Fruit fly (Drosophila melanogaster) whole organism, embryonic: ENCODE data around the gene CG14207.

Experiments used
- Atf-2 ChIP-seq: fragments of 200-800 bp; sonication (Bioruptor generic); optimal IDR thresholded peaks from 2 replicates; lab custom pipeline; 2016; ENCODE audit warnings: missing biosample characterization, missing genetic modification characterization
- B-H1 ChIP-seq: fragments of 200-800 bp; sonication (Bioruptor generic); IDR thresholded peaks from 3 replicates; pipeline ENCODE4 v1.3.6; 2022; ENCODE audit warnings: missing biosample characterization, missing genetic modification characterization
- CG11247 ChIP-seq: fragments of 200-800 bp; sonication (Bioruptor generic); IDR thresholded peaks from 2 replicates; pipeline ENCODE4 v1.3.6; 2022; ENCODE audit warnings: missing biosample characterization, missing genetic modification characterization
- CG12071 ChIP-seq: fragments of 200-800 bp; sonication (Bioruptor generic); optimal IDR thresholded peaks from 3 replicates; lab custom pipeline; 2018; ENCODE audit warnings: missing biosample characterization, mild to moderate bottlenecking, missing genetic modification characterization
- CG13894 ChIP-seq: fragments of 200-800 bp; sonication (Bioruptor generic); optimal IDR thresholded peaks from 3 replicates; lab custom pipeline; 2018; ENCODE audit warnings: missing biosample characterization, mild to moderate bottlenecking, missing genetic modification characterization, moderate library complexity
- CG1832 ChIP-seq: fragments of 200-800 bp; sonication (Bioruptor generic); optimal IDR thresholded peaks from 2 replicates; lab custom pipeline; 2017; ENCODE audit warnings: missing biosample characterization, mild to moderate bottlenecking, missing genetic modification characterization, inconsistent platforms
- CG18476 ChIP-seq: fragments of 200-800 bp; sonication (Bioruptor generic); optimal IDR thresholded peaks from 2 replicates; lab custom pipeline; 2016; ENCODE audit warnings: missing biosample characterization, mild to moderate bottlenecking, missing genetic modification characterization
- CG2678 ChIP-seq: fragments of 200-800 bp; sonication (Bioruptor generic); optimal IDR thresholded peaks from 3 replicates; lab custom pipeline; 2019; ENCODE audit warnings: missing biosample characterization, mild to moderate bottlenecking, missing genetic modification characterization, moderate library complexity
- CG2875 ChIP-seq: fragments of 200-800 bp; sonication (Bioruptor generic); optimal IDR thresholded peaks from 2 replicates; lab custom pipeline; 2017; ENCODE audit warnings: missing biosample characterization, mild to moderate bottlenecking, missing genetic modification characterization, missing genetic modification reagents
- CG2889 ChIP-seq: fragments of 200-800 bp; sonication (Bioruptor generic); IDR thresholded peaks from 3 replicates; pipeline ENCODE4 v1.3.6; 2022; ENCODE audit warnings: missing biosample characterization, missing genetic modification characterization
- CG3407 ChIP-seq: fragments of 200-800 bp; sonication (Bioruptor generic); optimal IDR thresholded peaks from 2 replicates; lab custom pipeline; 2018; ENCODE audit warnings: missing biosample characterization, mild to moderate bottlenecking, missing genetic modification characterization
- CG34376 ChIP-seq: fragments of 200-800 bp; sonication (Bioruptor generic); optimal IDR thresholded peaks from 2 replicates; lab custom pipeline; 2018; ENCODE audit warnings: missing biosample characterization, mild to moderate bottlenecking, missing genetic modification characterization
- CG4820 ChIP-seq: fragments of 200-800 bp; sonication (Bioruptor generic); optimal IDR thresholded peaks from 3 replicates; lab custom pipeline; 2016; ENCODE audit warnings: missing biosample characterization, missing genetic modification characterization
- CG5245 ChIP-seq: fragments of 200-800 bp; sonication (Bioruptor generic); optimal IDR thresholded peaks from 3 replicates; lab custom pipeline; 2016; ENCODE audit warnings: missing biosample characterization, missing genetic modification characterization
- CG9727 ChIP-seq: fragments of 200-800 bp; sonication (Bioruptor generic); optimal IDR thresholded peaks from 3 replicates; lab custom pipeline; 2017; ENCODE audit warnings: missing biosample characterization, mild to moderate bottlenecking, missing genetic modification characterization
- CG9797 ChIP-seq: fragments of 200-800 bp; sonication (Bioruptor generic); optimal IDR thresholded peaks from 3 replicates; lab custom pipeline; 2018; ENCODE audit warnings: missing biosample characterization, mild to moderate bottlenecking, missing genetic modification characterization
- Dip3 ChIP-seq: fragments of 200-800 bp; sonication (Bioruptor generic); optimal IDR thresholded peaks from 3 replicates; lab custom pipeline; 2016; ENCODE audit warnings: missing biosample characterization, missing genetic modification characterization
- Ets97D ChIP-seq: fragments of 200-800 bp; sonication (Bioruptor generic); optimal IDR thresholded peaks from 3 replicates; lab custom pipeline; 2016; ENCODE audit warnings: missing biosample characterization, missing genetic modification characterization
- Gug ChIP-seq: fragments of 200-800 bp; sonication (Bioruptor generic); IDR thresholded peaks from 4 replicates; pipeline ENCODE4 v1.3.6; 2022; ENCODE audit warnings: missing biosample characterization, missing genetic modification characterization
- Hand ChIP-seq: fragments of 200-800 bp; sonication (Bioruptor generic); optimal IDR thresholded peaks from 2 replicates; lab custom pipeline; 2017; ENCODE audit warnings: mild to moderate bottlenecking, missing biosample characterization, missing genetic modification reagents, missing genetic modification characterization
- Hey ChIP-seq: fragments of 200-800 bp; sonication (Bioruptor generic); optimal IDR thresholded peaks from 3 replicates; lab custom pipeline; 2018; ENCODE audit warnings: missing biosample characterization, mild to moderate bottlenecking, missing genetic modification characterization
- HmgZ ChIP-seq: fragments of 200-800 bp; sonication (Bioruptor generic); optimal IDR thresholded peaks from 2 replicates; lab custom pipeline; 2018; ENCODE audit warnings: missing biosample characterization, mild to moderate bottlenecking, missing genetic modification characterization
- Kr ChIP-seq: fragments of 200-800 bp; sonication (Bioruptor generic); optimal IDR thresholded peaks from 2 replicates; lab custom pipeline; 2017; ENCODE audit warnings: missing biosample characterization, mild to moderate bottlenecking, missing genetic modification characterization
- MBD-R2 ChIP-seq: fragments of 200-800 bp; sonication (Bioruptor generic); IDR thresholded peaks from 2 replicates; pipeline ENCODE4 v1.3.6; 2022; ENCODE audit warnings: missing biosample characterization, missing genetic modification characterization
- Nf-YA ChIP-seq: fragments of 200-800 bp; sonication (Bioruptor generic); IDR thresholded peaks from 2 replicates; pipeline ENCODE4 v1.3.6; 2022; ENCODE audit warnings: missing biosample characterization, missing genetic modification characterization
- Sin3A ChIP-seq: fragments of >200 bp; optimal IDR thresholded peaks from 2 replicates; lab custom pipeline; 2018
- Sox102F ChIP-seq: fragments of 200-800 bp; sonication (Bioruptor generic); optimal IDR thresholded peaks from 2 replicates; lab custom pipeline; 2018; ENCODE audit warnings: missing biosample characterization, mild to moderate bottlenecking, missing genetic modification characterization, moderate library complexity
- Ssrp ChIP-seq: fragments of 200-800 bp; sonication (Bioruptor generic); optimal IDR thresholded peaks from 2 replicates; lab custom pipeline; 2018; ENCODE audit warnings: missing biosample characterization, mild to moderate bottlenecking, missing genetic modification characterization, moderate library complexity
- Trl ChIP-seq, 3 experiments: fragments of >200 bp in 2 of 3; fragments of 200-800 bp in 1 of 3; sonication (Bioruptor generic) in 1 of 3; optimal IDR thresholded peaks; 2 replicates in 1 of 3; 3 replicates in 2 of 3; lab custom pipeline; 2016 to 2017; ENCODE audit warnings: missing biosample characterization in 1 of 3, missing genetic modification characterization in 1 of 3
- ase ChIP-seq: fragments of 200-800 bp; sonication (Bioruptor generic); IDR thresholded peaks from 3 replicates; pipeline ENCODE4 v1.3.6; 2022; ENCODE audit warnings: missing biosample characterization, missing genetic modification characterization
- br ChIP-seq: fragments of >200 bp; optimal IDR thresholded peaks from 2 replicates; lab custom pipeline; 2017
- bsh ChIP-seq, 2 experiments: fragments of 200-800 bp; sonication (Bioruptor generic); optimal IDR thresholded peaks; 2 replicates each; lab custom pipeline; 2017 to 2018; ENCODE audit warnings: mild to moderate bottlenecking in 2 of 2, missing biosample characterization in 2 of 2, missing genetic modification characterization in 2 of 2, moderate library complexity in 1 of 2
- btn ChIP-seq: fragments of 200-800 bp; sonication (Bioruptor generic); optimal IDR thresholded peaks from 2 replicates; lab custom pipeline; 2016; ENCODE audit warnings: missing biosample characterization, missing genetic modification characterization
- chif ChIP-seq, 2 experiments: fragments of 200-800 bp; sonication (Bioruptor generic); optimal IDR thresholded peaks; 3 replicates each; lab custom pipeline; 2016; ENCODE audit warnings: missing biosample characterization in 2 of 2, missing genetic modification characterization in 2 of 2
- chinmo ChIP-seq: fragments of 200-800 bp; sonication (Bioruptor generic); IDR thresholded peaks from 4 replicates; pipeline ENCODE4 v1.3.6; 2022; ENCODE audit warnings: missing biosample characterization, missing genetic modification characterization; ENCODE audit not compliant: partially characterized antibody
- fru ChIP-seq: fragments of >200 bp; optimal IDR thresholded peaks from 2 replicates; lab custom pipeline; 2017
- her ChIP-seq: fragments of 200-800 bp; sonication (Bioruptor generic); optimal IDR thresholded peaks from 2 replicates; lab custom pipeline; 2016; ENCODE audit warnings: missing biosample characterization, missing genetic modification characterization
- jing ChIP-seq: fragments of 200-800 bp; sonication (Bioruptor generic); optimal IDR thresholded peaks from 2 replicates; lab custom pipeline; 2018; ENCODE audit warnings: missing biosample characterization, mild to moderate bottlenecking, missing genetic modification characterization
- knrl ChIP-seq: fragments of 200-800 bp; sonication (Bioruptor generic); IDR thresholded peaks from 3 replicates; pipeline ENCODE4 v1.3.6; 2022; ENCODE audit warnings: missing biosample characterization, missing genetic modification characterization; ENCODE audit not compliant: partially characterized antibody
- mam ChIP-seq: fragments of 200-800 bp; sonication (Bioruptor generic); optimal IDR thresholded peaks from 3 replicates; lab custom pipeline; 2016; ENCODE audit warnings: missing biosample characterization, missing genetic modification characterization
- oc ChIP-seq: fragments of 200-800 bp; sonication (Bioruptor generic); optimal IDR thresholded peaks from 2 replicates; lab custom pipeline; 2018; ENCODE audit warnings: missing biosample characterization, mild to moderate bottlenecking, missing genetic modification characterization, moderate library complexity
- psq ChIP-seq: fragments of 200-800 bp; sonication (Bioruptor generic); optimal IDR thresholded peaks from 2 replicates; lab custom pipeline; 2017; ENCODE audit warnings: missing biosample characterization, missing genetic modification characterization
- ranshi ChIP-seq: fragments of 200-800 bp; sonication (Bioruptor generic); IDR thresholded peaks from 2 replicates; pipeline ENCODE4 v1.3.6; 2022; ENCODE audit warnings: missing biosample characterization, missing genetic modification characterization
- repo ChIP-seq: fragments of 200-800 bp; sonication (Bioruptor generic); optimal IDR thresholded peaks from 2 replicates; lab custom pipeline; 2016; ENCODE audit warnings: missing biosample characterization, missing genetic modification characterization
- sens ChIP-seq: fragments of 200-800 bp; sonication (Bioruptor generic); peaks from one replicate; lab custom pipeline; 2016; ENCODE audit warnings: missing biosample characterization, missing genetic modification characterization
- slbo ChIP-seq: fragments of 200-800 bp; sonication (Bioruptor generic); IDR thresholded peaks from 2 replicates; pipeline ENCODE4 v1.3.6; 2022; ENCODE audit warnings: missing biosample characterization, missing genetic modification characterization
- twi ChIP-seq: fragments of 200-800 bp; optimal IDR thresholded peaks from 2 replicates; lab custom pipeline; 2019; ENCODE audit warnings: missing biosample characterization, mild to moderate bottlenecking, missing genetic modification characterization, moderate library complexity
- unpg ChIP-seq: fragments of 200-800 bp; sonication (Bioruptor generic); optimal IDR thresholded peaks from 3 replicates; lab custom pipeline; 2018; ENCODE audit warnings: missing biosample characterization, mild to moderate bottlenecking, missing genetic modification characterization, moderate library complexity
- vnd ChIP-seq: fragments of 200-800 bp; sonication (Bioruptor generic); IDR thresholded peaks from 3 replicates; pipeline ENCODE4 v1.3.6; 2022; ENCODE audit warnings: missing biosample characterization, missing genetic modification characterization; ENCODE audit not compliant: partially characterized antibody
- wdn ChIP-seq: fragments of 200-800 bp; sonication (Bioruptor generic); IDR thresholded peaks from 2 replicates; pipeline ENCODE4 v1.3.6; 2022; ENCODE audit warnings: missing biosample characterization, missing genetic modification characterization
- wek ChIP-seq: fragments of 200-800 bp; sonication (Bioruptor generic); optimal IDR thresholded peaks from 3 replicates; lab custom pipeline; 2018; ENCODE audit warnings: missing biosample characterization, mild to moderate bottlenecking, missing genetic modification characterization, moderate library complexity

The CG14207 gene

dm6 chrX:19579648-19580301 is 25.2 kb upstream of the CG14207 start, which contains the start of gene Tao (continued):
- TF ChIP-seq bsh (GFP tag; optimal IDR thresholded peaks at IDR 0.05; lab: Kevin White, UChicago) (no peak), Sox102F (no peak), her (GFP tag; lab: Kevin White, UChicago) (no peak), Trl (optimal IDR thresholded peaks at IDR 0.05; lab: Kevin White, UChicago) (no peak), Trl (GFP tag; optimal IDR thresholded peaks at IDR 0.05; lab: Kevin White, UChicago) (no peak), Ssrp (tag; lab: Kevin White, UChicago) (no peak), fru (lab: Kevin White, UChicago) (no peak), CG1832 (GFP tag; lab: Kevin White, UChicago) (no peak), oc (tag; lab: Kevin White, UChicago) (no peak), CG9727 (GFP tag; lab: Kevin White, UChicago) (no peak), B-H1 (GFP tag; lab: Robert Waterston, UW) (no peak), CG2889 (GFP tag; lab: Robert Waterston, UW) (no peak), CG13894 (tag; lab: Kevin White, UChicago) (no peak), sens (GFP tag; lab: Kevin White, UChicago) (peak; percentile 66), unpg (GFP tag; lab: Kevin White, UChicago) (no peak), Atf-2 (no peak), br (lab: Kevin White, UChicago) (no peak), twi (no peak), psq (GFP tag; lab: Kevin White, UChicago) (no peak), chinmo (GFP tag; lab: Robert Waterston, UW) (0 out of 4 replicates have a peak, but pooled peaks have one; percentile 24), CG9797 (GFP tag; lab: Kevin White, UChicago) (peak; percentile 72), CG4820 (GFP tag; lab: Kevin White, UChicago) (no peak), ranshi (no peak), vnd (GFP tag; lab: Robert Waterston, UW) (peak; percentile 89), CG34376 (GFP tag; lab: Kevin White, UChicago) (no peak), knrl (GFP tag; lab: Robert Waterston, UW) (peak; percentile 90), slbo (GFP tag; lab: Robert Waterston, UW) (no peak), CG3407 (GFP tag; lab: Kevin White, UChicago) (no peak), Sin3A (peak; percentile 70), Gug (no peak), btn (no peak), HmgZ (no peak), wek (no peak), wdn (GFP tag; lab: Robert Waterston, UW) (no peak), CG5245 (no peak), Ets97D (GFP tag; lab: Kevin White, UChicago) (peak; percentile 82), Hand (GFP tag; lab: Kevin White, UChicago) (no peak), jing (GFP tag; lab: Kevin White, UChicago) (no peak), chif (GFP tag; optimal IDR thresholded peaks at IDR 0.05; lab: Kevin White, UChicago) (no peak), repo (no peak), CG2678 (tag; lab: Kevin White, UChicago) (no peak), CG11247 (no peak), Hey (tag; lab: Kevin White, UChicago) (no peak), Kr (GFP tag; lab: Kevin White, UChicago) (no peak), Dip3 (GFP tag; lab: Kevin White, UChicago) (no peak), mam (GFP tag; lab: Kevin White, UChicago) (no peak), CG18476 (GFP tag; lab: Kevin White, UChicago) (peak; percentile 16), ase (GFP tag; lab: Robert Waterston, UW) (no peak), CG2875 (GFP tag; lab: Kevin White, UChicago) (no peak), CG12071 (GFP tag; lab: Kevin White, UChicago) (no peak), Nf-YA (GFP tag; lab: Robert Waterston, UW) (no peak), MBD-R2 (GFP tag; lab: Robert Waterston, UW) (peak; percentile 17; the same call in 1 of the 2 replicates)
